Worm (Caenorhabditis elegans): ENCODE results near the gene C50H2.7.

DNA sequence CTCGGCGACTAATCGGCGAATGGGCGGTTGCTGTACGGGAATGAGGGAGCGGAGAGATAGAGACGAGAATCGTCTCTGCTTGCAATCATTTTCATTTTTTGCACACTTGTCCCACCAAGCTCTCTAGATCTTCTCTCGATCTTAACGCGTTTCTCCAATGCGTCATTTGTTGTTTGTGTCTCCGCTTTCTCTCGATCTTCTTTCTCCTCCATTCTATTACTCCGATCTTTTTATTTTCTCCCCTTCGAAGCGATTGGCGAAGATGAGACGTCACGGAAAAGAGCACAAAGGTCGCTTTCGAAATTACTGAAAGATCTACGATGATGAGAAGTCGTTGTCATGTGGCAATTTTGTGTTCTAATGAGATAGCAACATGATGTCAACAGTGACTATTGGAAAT lies 36.1 kb downstream of the C50H2.7 start:
- TF ChIP-seq pax-3 (tag; optimal IDR thresholded peaks at IDR 0.05) = no peak
- no peak for TF ChIP-seq elt-2 (tag; optimal IDR thresholded peaks at IDR 0.05)
- TF ChIP-seq sup-37 (GFP tag; optimal IDR thresholded peaks at IDR 0.05) = no peak
- TF ChIP-seq ama-1 (optimal IDR thresholded peaks at IDR 0.05) = no peak

Measured in whole organism, L1 larva.